Worm (Caenorhabditis elegans) whole organism, L2 larva: Measurements from ENCODE around the gene ugtp-1.

Source experiments
- ama-1 ChIP-seq: fragments of 150-350 bp; optimal IDR thresholded peaks from 2 replicates; lab custom pipeline; 2018; ENCODE audit warnings: inconsistent platforms
- ceh-16 ChIP-seq: fragments of 150-350 bp; optimal IDR thresholded peaks from 2 replicates; lab custom pipeline; 2014; ENCODE audit warnings: missing biosample characterization, missing genetic modification characterization
- elt-1 ChIP-seq: fragments of 150-350 bp; optimal IDR thresholded peaks from 2 replicates; lab custom pipeline; 2014; ENCODE audit warnings: missing biosample characterization, missing genetic modification characterization
- fos-1 ChIP-seq: fragments of 150-350 bp; optimal IDR thresholded peaks from 2 replicates; lab custom pipeline; 2014; ENCODE audit warnings: missing biosample characterization, missing genetic modification characterization
- lin-13 ChIP-seq: fragments of 150-350 bp; optimal IDR thresholded peaks from 2 replicates; lab custom pipeline; 2014; ENCODE audit warnings: missing biosample characterization, missing genetic modification reagents, missing genetic modification characterization
- mdl-1 ChIP-seq, 2 experiments: fragments of 150-350 bp in 1 of 2; sonication (generic microtip) in 1 of 2; optimal IDR thresholded peaks; 2 replicates each; lab custom pipeline; 2017; ENCODE audit warnings: missing biosample characterization in 2 of 2, missing genetic modification characterization in 2 of 2
- nhr-11 ChIP-seq: fragments of 150-350 bp; optimal IDR thresholded peaks from 2 replicates; lab custom pipeline; 2014; ENCODE audit warnings: missing biosample characterization, missing genetic modification characterization
- nhr-25 ChIP-seq: fragments of 150-350 bp; sonication (generic microtip); optimal IDR thresholded peaks from 3 replicates; lab custom pipeline; 2014; ENCODE audit warnings: missing biosample characterization, missing genetic modification characterization
- nhr-77 ChIP-seq: fragments of 150-350 bp; optimal IDR thresholded peaks from 2 replicates; lab custom pipeline; 2014; ENCODE audit warnings: missing biosample characterization, missing genetic modification characterization
- skn-1 ChIP-seq: sonication (generic microtip); optimal IDR thresholded peaks from 2 replicates; lab custom pipeline; 2017; ENCODE audit warnings: missing biosample characterization, missing genetic modification characterization
- snpc-4 ChIP-seq: fragments of 150-350 bp; optimal IDR thresholded peaks from 2 replicates; lab custom pipeline; 2014; ENCODE audit warnings: missing biosample characterization, missing genetic modification characterization
- unc-62 ChIP-seq: fragments of 150-350 bp; optimal IDR thresholded peaks from 2 replicates; lab custom pipeline; 2014; ENCODE audit warnings: missing biosample characterization, missing genetic modification reagents, missing genetic modification characterization
- ztf-11 ChIP-seq: sonication (generic microtip); optimal IDR thresholded peaks from 2 replicates; lab custom pipeline; 2017; ENCODE audit warnings: missing biosample characterization, missing genetic modification characterization
- ztf-4 ChIP-seq: fragments of 150-350 bp; optimal IDR thresholded peaks from 2 replicates; lab custom pipeline; 2014; ENCODE audit warnings: missing biosample characterization, missing genetic modification characterization

DNA sequence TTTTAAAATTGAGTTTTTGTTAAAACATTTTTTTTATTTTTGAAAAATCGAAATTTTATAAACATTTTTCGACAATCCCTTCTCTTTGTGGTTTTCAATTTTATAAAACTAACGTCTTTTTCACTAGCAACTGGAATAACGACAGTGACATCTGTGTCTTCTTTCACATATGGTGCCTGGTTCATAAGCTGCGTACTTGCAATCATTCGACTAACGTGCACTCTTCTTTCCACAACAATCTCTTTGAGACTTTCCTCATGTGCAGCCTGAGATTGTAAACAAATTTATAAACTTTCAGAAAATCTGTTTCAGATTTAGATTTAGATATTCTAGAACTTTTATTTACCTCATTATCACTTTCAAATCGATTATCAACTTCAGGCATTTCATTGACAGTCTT lies 14.5 kb upstream of the ugtp-1 start:
- TF ChIP-seq nhr-11 (tag; lab: Kevin White, UChicago) (no peak), nhr-77 (tag; lab: Kevin White, UChicago) (no peak), ztf-4 (no peak), fos-1 (no peak), unc-62 (GFP tag; lab: Kevin White, UChicago) (no peak), skn-1 (tag; lab: Kevin White, UChicago) (no peak), elt-1 (tag; lab: Kevin White, UChicago) (no peak), ama-1 (no peak), lin-13 (GFP tag; lab: Kevin White, UChicago) (no peak), ceh-16 (no peak), snpc-4 (tag; lab: Kevin White, UChicago) (no peak), nhr-25 (tag; lab: Kevin White, UChicago) (no peak), mdl-1 (tag; optimal IDR thresholded peaks at IDR 0.05; lab: Kevin White, UChicago) (no peak), ztf-11 (tag; lab: Kevin White, UChicago) (no peak)
